Fruit fly (Drosophila melanogaster): ENCODE data around the gene nsl1.
A peak's percentile ranks its signal among the peaks of the same experiment; 100 is the strongest.

The nsl1 gene

dm6 chr3R:15793372-15793802 is at the start of gene nsl1 (continued):
- TF ChIP-seq Hr78 (GFP tag; optimal IDR thresholded peaks at IDR 0.05) (no peak), cas (GFP tag; IDR thresholded peaks at IDR 0.05) (no peak), CG6683 (GFP tag; optimal IDR thresholded peaks at IDR 0.05) (no peak), gt (GFP tag; IDR thresholded peaks at IDR 0.05) (no peak), CG4404 (GFP tag; IDR thresholded peaks at IDR 0.05) (peak; percentile 38; the same call in 1 of the 2 replicates), Trl (optimal IDR thresholded peaks at IDR 0.05) (no peak), Trl (GFP tag; optimal IDR thresholded peaks at IDR 0.05) (no peak), CG11398 (GFP tag; optimal IDR thresholded peaks at IDR 0.05) (no peak), h (optimal IDR thresholded peaks at IDR 0.05) (no peak), org-1 (GFP tag; optimal IDR thresholded peaks at IDR 0.05) (no peak), PHDP (tag; optimal IDR thresholded peaks at IDR 0.05) (no peak), nau (GFP tag; optimal IDR thresholded peaks at IDR 0.05) (no peak), CG10147 (GFP tag; optimal IDR thresholded peaks at IDR 0.05) (no peak), CG13424 (tag; optimal IDR thresholded peaks at IDR 0.05) (peak; percentile 2), mam (GFP tag; optimal IDR thresholded peaks at IDR 0.05) (peak; percentile 30), danr (GFP tag; IDR thresholded peaks at IDR 0.05) (no peak), klu (GFP tag; IDR thresholded peaks at IDR 0.05) (no peak), en (GFP tag; optimal IDR thresholded peaks at IDR 0.05) (no peak), peb (GFP tag; IDR thresholded peaks at IDR 0.05) (no peak), Mad (GFP tag; optimal IDR thresholded peaks at IDR 0.05) (no peak), CG43689 (GFP tag; IDR thresholded peaks at IDR 0.05) (no peak), crp (GFP tag; optimal IDR thresholded peaks at IDR 0.05) (peak in 1 of 2 experiments; percentile 5), HmgZ (tag; optimal IDR thresholded peaks at IDR 0.05) (peak; percentile 61), CG12299 (tag; optimal IDR thresholded peaks at IDR 0.05) (peak; percentile 19), mirr (GFP tag; optimal IDR thresholded peaks at IDR 0.05) (peak; percentile 33), Vsx1 (GFP tag; optimal IDR thresholded peaks at IDR 0.05) (peak; percentile 7), NfI (GFP tag; optimal IDR thresholded peaks at IDR 0.05) (peak; percentile 42), CG4328 (GFP tag; optimal IDR thresholded peaks at IDR 0.05) (no peak)

DNA sequence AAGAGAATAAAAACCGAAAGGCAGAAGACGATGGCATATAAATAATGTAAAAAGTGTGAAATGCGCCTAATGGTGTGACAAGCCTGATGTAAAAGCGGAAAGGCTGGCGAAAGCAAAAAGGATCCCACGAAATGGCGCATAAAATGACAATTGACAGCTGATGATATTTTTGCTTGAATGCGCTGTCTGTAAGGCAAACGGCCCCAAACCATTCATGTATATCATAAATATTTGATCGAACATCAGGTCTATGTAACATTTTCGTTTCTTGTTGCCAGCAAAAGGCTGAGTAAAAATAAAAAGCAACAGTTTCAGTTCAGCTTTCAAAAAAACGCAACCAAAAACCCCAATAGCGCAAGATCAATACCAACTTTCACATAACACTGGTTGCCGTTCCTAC is 49.2 kb upstream of the nsl1 start, which contains the start of gene CG4520:
Gene CG4520 (plus strand): TSS at position 301 of the 400 bp plus-strand sequence.
- TF ChIP-seq CG17359 (tag; optimal IDR thresholded peaks at IDR 0.05) (no peak), Fer1 (GFP tag; optimal IDR thresholded peaks at IDR 0.05) (no peak)

- no peak for TF ChIP-seq Ets97D (GFP tag; optimal IDR thresholded peaks at IDR 0.05)
- TF ChIP-seq Dp (GFP tag; optimal IDR thresholded peaks at IDR 0.05), result no peak
- no peak for TF ChIP-seq exex (tag; optimal IDR thresholded peaks at IDR 0.05)
- TF ChIP-seq odd (GFP tag; optimal IDR thresholded peaks at IDR 0.05), result no peak
Observed at dm6 chr3R:15762815-15763214, 30.8 kb upstream of the nsl1 start, which contains the start of gene CG12784. Gene CG12784 (plus strand): TSS chr3R:15763115.

- TF ChIP-seq Abd-B (GFP tag; optimal IDR thresholded peaks at IDR 0.05) (no peak), Nf-YB (GFP tag; optimal IDR thresholded peaks at IDR 0.05) (no peak), CG8478 (optimal IDR thresholded peaks at IDR 0.05) (no peak), mirr (GFP tag; optimal IDR thresholded peaks at IDR 0.05) (no peak), Lim3 (GFP tag; IDR thresholded peaks at IDR 0.05) (no peak), CG14667 (GFP tag; IDR thresholded peaks at IDR 0.05) (no peak), D19A (tag; optimal IDR thresholded peaks at IDR 0.05) (no peak), luna (GFP tag; optimal IDR thresholded peaks at IDR 0.05) (no peak), CG17328 (GFP tag; IDR thresholded peaks at IDR 0.05) (no peak), Gsc (GFP tag; IDR thresholded peaks at IDR 0.05) (no peak), Xbp1 (GFP tag; optimal IDR thresholded peaks at IDR 0.05) (no peak), jumu (GFP tag; optimal IDR thresholded peaks at IDR 0.05) (no peak)
Observed at dm6 chr3R:15767338-15767737, 26.2 kb upstream of the nsl1 start, which contains the start of gene CG5623. Gene CG5623 (minus strand): TSS chr3R:15767438.
